Worm (Caenorhabditis elegans) whole organism, young adult: ENCODE results near the gene C28H8.5.

Source experiments
- B0019.2 ChIP-seq: fragments of 200-800 bp; sonication (Bioruptor generic); conservative IDR thresholded peaks from 2 replicates; pipeline ENCODE4 v1.3.6; 2022; ENCODE audit warnings: missing genetic modification reagents, missing genetic modification characterization, missing compliant biosample characterization
- B0261.1 ChIP-seq: sonication (generic microtip); optimal IDR thresholded peaks from 2 replicates; lab custom pipeline; 2016; ENCODE audit warnings: mild to moderate bottlenecking, missing genetic modification characterization, moderate library complexity, missing compliant biosample characterization
- D2030.7 ChIP-seq: fragments of 200-800 bp; sonication (Bioruptor generic); IDR thresholded peaks from 2 replicates; pipeline ENCODE4 v1.3.6; 2022; ENCODE audit warnings: missing genetic modification reagents, missing genetic modification characterization, missing compliant biosample characterization
- F22D6.2 ChIP-seq: sonication (generic microtip); optimal IDR thresholded peaks from 2 replicates; lab custom pipeline; 2016; ENCODE audit warnings: mild to moderate bottlenecking, missing genetic modification characterization, missing compliant biosample characterization
- F23B12.7 ChIP-seq: sonication (generic microtip); optimal IDR thresholded peaks from 2 replicates; lab custom pipeline; 2017; ENCODE audit warnings: missing genetic modification characterization, mild to moderate bottlenecking, missing compliant biosample characterization, antibody characterized with exemption, moderate library complexity; ENCODE audit not compliant: insufficient read depth
- F33H1.4 ChIP-seq: fragments of 200-800 bp; sonication (Bioruptor generic); IDR thresholded peaks from 2 replicates; pipeline ENCODE4 v1.3.6; 2022; ENCODE audit warnings: missing genetic modification reagents, missing genetic modification characterization, missing compliant biosample characterization
- F49E8.2 ChIP-seq: sonication (generic microtip); optimal IDR thresholded peaks from 3 replicates; lab custom pipeline; 2017; ENCODE audit warnings: missing genetic modification characterization, mild to moderate bottlenecking, missing compliant biosample characterization, antibody characterized with exemption, moderate library complexity; ENCODE audit not compliant: insufficient read depth
- K12H6.12 ChIP-seq: fragments of 200-800 bp; sonication (Bioruptor generic); optimal IDR thresholded peaks from 2 replicates; lab custom pipeline; 2018; ENCODE audit warnings: mild to moderate bottlenecking, missing genetic modification characterization, missing compliant biosample characterization
- Y67H2A.10 ChIP-seq: fragments of 200-800 bp; sonication (Bioruptor generic); conservative IDR thresholded peaks from 2 replicates; pipeline ENCODE4 v1.3.6; 2022; ENCODE audit warnings: missing genetic modification reagents, missing genetic modification characterization, missing compliant biosample characterization
- aptf-3 ChIP-seq: fragments of 200-800 bp; sonication (Bioruptor generic); IDR thresholded peaks from 2 replicates; pipeline ENCODE4 v1.3.6; 2022; ENCODE audit warnings: missing genetic modification characterization, missing compliant biosample characterization
- atf-7 ChIP-seq: sonication (generic microtip); optimal IDR thresholded peaks from 2 replicates; lab custom pipeline; 2017; ENCODE audit warnings: mild to moderate bottlenecking, missing genetic modification characterization, missing compliant biosample characterization
- athp-1 ChIP-seq: sonication (generic microtip); optimal IDR thresholded peaks from 2 replicates; lab custom pipeline; 2017; ENCODE audit warnings: mild to moderate bottlenecking, missing genetic modification characterization, missing compliant biosample characterization
- attf-3 ChIP-seq: fragments of 200-800 bp; sonication (Bioruptor generic); conservative IDR thresholded peaks from 2 replicates; pipeline ENCODE4 v1.3.6; 2022; ENCODE audit warnings: missing genetic modification reagents, missing genetic modification characterization, missing compliant biosample characterization
- ccch-3 ChIP-seq: fragments of 200-800 bp; sonication (Bioruptor generic); optimal IDR thresholded peaks from 2 replicates; lab custom pipeline; 2018; ENCODE audit warnings: mild to moderate bottlenecking, missing genetic modification characterization, missing compliant biosample characterization
- cebp-1 ChIP-seq, 2 experiments: fragments of 200-800 bp in 1 of 2; sonication (Bioruptor generic) in 1 of 2; sonication (generic microtip) in 1 of 2; IDR thresholded peaks in 1 of 2; optimal IDR thresholded peaks in 1 of 2; 2 replicates each; pipeline versions ENCODE4 v1.3.6 to Lab custom; 2017 to 2022; ENCODE audit warnings: missing compliant biosample characterization in 2 of 2, missing genetic modification characterization in 2 of 2, mild to moderate bottlenecking in 1 of 2, missing genetic modification reagents in 1 of 2, moderate library complexity in 1 of 2
- ceh-79 ChIP-seq: sonication (generic microtip); optimal IDR thresholded peaks from 2 replicates; lab custom pipeline; 2017; ENCODE audit warnings: mild to moderate bottlenecking, missing genetic modification characterization, missing compliant biosample characterization
- ceh-91 ChIP-seq: fragments of 200-800 bp; sonication (Bioruptor generic); IDR thresholded peaks from 2 replicates; pipeline ENCODE4 v1.3.6; 2022; ENCODE audit warnings: missing genetic modification reagents, missing genetic modification characterization, missing compliant biosample characterization
- die-1 ChIP-seq: sonication (generic microtip); optimal IDR thresholded peaks from 2 replicates; lab custom pipeline; 2016; ENCODE audit warnings: missing genotype, mild to moderate bottlenecking, missing genetic modification characterization, missing compliant biosample characterization
- dpl-1 ChIP-seq: fragments of 150-350 bp; optimal IDR thresholded peaks from 2 replicates; lab custom pipeline; 2014; ENCODE audit warnings: missing biosample characterization, missing genetic modification reagents, missing genetic modification characterization
- egl-44 ChIP-seq: fragments of 200-800 bp; sonication (Bioruptor generic); IDR thresholded peaks from 2 replicates; pipeline ENCODE4 v1.3.6; 2022; ENCODE audit warnings: missing genetic modification reagents, missing genetic modification characterization, missing compliant biosample characterization
- ekl-4 ChIP-seq: fragments of 200-800 bp; sonication (Bioruptor generic); IDR thresholded peaks from 2 replicates; pipeline ENCODE4 v1.3.6; 2022; ENCODE audit warnings: missing genetic modification reagents, missing genetic modification characterization, missing compliant biosample characterization
- fkh-3 ChIP-seq: sonication (generic microtip); optimal IDR thresholded peaks from 2 replicates; lab custom pipeline; 2016; ENCODE audit warnings: mild to moderate bottlenecking, missing genetic modification characterization, missing compliant biosample characterization
- him-1 ChIP-seq: sonication (generic microtip); optimal IDR thresholded peaks from 2 replicates; lab custom pipeline; 2016; ENCODE audit warnings: missing genotype, missing genetic modification reagents, missing genetic modification characterization, missing compliant biosample characterization
- hlh-26 ChIP-seq: fragments of 200-800 bp; sonication (Bioruptor generic); conservative IDR thresholded peaks from 2 replicates; pipeline ENCODE4 v1.3.6; 2022; ENCODE audit warnings: missing genetic modification reagents, missing genetic modification characterization, missing compliant biosample characterization
- hmg-1.2 ChIP-seq: fragments of 200-800 bp; sonication (Bioruptor generic); IDR thresholded peaks from 2 replicates; pipeline ENCODE4 v1.3.6; 2022; ENCODE audit warnings: missing genetic modification reagents, missing genetic modification characterization, missing compliant biosample characterization
- hsf-1 ChIP-seq: fragments of 200-800 bp; sonication (Bioruptor generic); IDR thresholded peaks from 2 replicates; pipeline ENCODE4 v1.3.6; 2022; ENCODE audit warnings: missing genetic modification reagents, missing genetic modification characterization, missing compliant biosample characterization
- let-526 ChIP-seq: fragments of 200-800 bp; sonication (Bioruptor generic); IDR thresholded peaks from 2 replicates; pipeline ENCODE4 v1.3.6; 2022; ENCODE audit warnings: missing genetic modification reagents, missing genetic modification characterization, missing compliant biosample characterization
- lin-35 ChIP-seq, 3 experiments: fragments of 150-350 bp in 2 of 3; sonication (generic microtip) in 1 of 3; optimal IDR thresholded peaks; 2 replicates each; lab custom pipeline; 2014 to 2018; ENCODE audit warnings: missing biosample characterization in 3 of 3, missing genetic modification characterization in 3 of 3, missing genetic modification reagents in 3 of 3
- lin-40 ChIP-seq: sonication (generic microtip); optimal IDR thresholded peaks from 2 replicates; lab custom pipeline; 2016; ENCODE audit warnings: missing genetic modification characterization, mild to moderate bottlenecking, missing compliant biosample characterization, missing genotype, missing genetic modification reagents
- madf-3 ChIP-seq: fragments of 200-800 bp; sonication (Bioruptor generic); IDR thresholded peaks from 2 replicates; pipeline ENCODE4 v1.3.6; 2022; ENCODE audit warnings: missing genetic modification reagents, missing genetic modification characterization, missing compliant biosample characterization
- mcd-1 ChIP-seq: fragments of 200-800 bp; sonication (Bioruptor generic); IDR thresholded peaks from 2 replicates; pipeline ENCODE4 v1.3.6; 2022; ENCODE audit warnings: missing genetic modification reagents, missing genetic modification characterization, missing compliant biosample characterization
- mxl-1 ChIP-seq: sonication (generic microtip); optimal IDR thresholded peaks from 2 replicates; lab custom pipeline; 2016; ENCODE audit warnings: missing genetic modification characterization, missing compliant biosample characterization
- nfyb-1 ChIP-seq: fragments of 200-800 bp; sonication (Bioruptor generic); IDR thresholded peaks from 2 replicates; pipeline ENCODE4 v1.3.6; 2022; ENCODE audit warnings: missing genetic modification reagents, missing genetic modification characterization, missing compliant biosample characterization
- nhr-179 ChIP-seq: sonication (generic microtip); optimal IDR thresholded peaks from 2 replicates; lab custom pipeline; 2016; ENCODE audit warnings: mild to moderate bottlenecking, missing genetic modification characterization, missing compliant biosample characterization
- nhr-80 ChIP-seq: sonication (generic microtip); optimal IDR thresholded peaks from 2 replicates; lab custom pipeline; 2016; ENCODE audit warnings: missing genetic modification characterization, missing compliant biosample characterization
- nhr-90 ChIP-seq: sonication (generic microtip); optimal IDR thresholded peaks from 2 replicates; lab custom pipeline; 2016; ENCODE audit warnings: missing genotype, mild to moderate bottlenecking, missing genetic modification characterization, missing compliant biosample characterization
- pha-4 ChIP-seq: fragments of 150-350 bp; sonication (generic microtip); optimal IDR thresholded peaks from 2 replicates; lab custom pipeline; 2014; ENCODE audit warnings: missing biosample characterization, missing genetic modification reagents, missing genetic modification characterization
- sdz-38 ChIP-seq: sonication (generic microtip); optimal IDR thresholded peaks from 2 replicates; lab custom pipeline; 2016; ENCODE audit warnings: missing genotype, missing genetic modification characterization, missing compliant biosample characterization
- tbp1 ChIP-seq: fragments of 200-800 bp; sonication (Bioruptor generic); optimal IDR thresholded peaks from 2 replicates; lab custom pipeline; 2018; ENCODE audit warnings: mild to moderate bottlenecking, missing genetic modification characterization, missing compliant biosample characterization
- tlf-1 ChIP-seq: fragments of 200-800 bp; sonication (Bioruptor generic); optimal IDR thresholded peaks from 2 replicates; lab custom pipeline; 2018; ENCODE audit warnings: mild to moderate bottlenecking, missing genetic modification characterization, missing compliant biosample characterization

Gene C28H8.5

ce11 chrIII:5898631-5899030 is 14.5 kb downstream of the C28H8.5 start:
- TF ChIP-seq let-526 (GFP tag; lab: Robert Waterston, UW) (no peak), B0261.1 (no peak), hlh-26 (GFP tag; lab: Robert Waterston, UW) (no peak)

- TF ChIP-seq die-1 (tag; lab: Kevin White, UChicago) (no peak), F49E8.2 (tag; lab: Kevin White, UChicago) (no peak), hmg-1.2 (GFP tag; lab: Robert Waterston, UW) (peak; percentile 61; the same call in 1 of the 2 replicates), nhr-80 (tag; lab: Kevin White, UChicago) (peak; percentile 28)
Observed at ce11 chrIII:5900709-5901108, 16.6 kb downstream of the C28H8.5 start.

ce11 chrIII:5902558-5902957 is 18.5 kb downstream of the C28H8.5 start:
- no peak for TF ChIP-seq athp-1 (tag; lab: Kevin White, UChicago)
- TF ChIP-seq nhr-179 = no peak
- no peak for TF ChIP-seq egl-44 (GFP tag; lab: Robert Waterston, UW)
- no peak for TF ChIP-seq K12H6.12 (tag; lab: Kevin White, UChicago)
- TF ChIP-seq ceh-91 = no peak
- no peak for TF ChIP-seq atf-7
- TF ChIP-seq ekl-4 (GFP tag; lab: Robert Waterston, UW) = no peak
- TF ChIP-seq hmg-1.2 (GFP tag; lab: Robert Waterston, UW) = no peak
- no peak for TF ChIP-seq nhr-90 (tag; lab: Kevin White, UChicago)
- no peak for TF ChIP-seq nhr-80 (tag; lab: Kevin White, UChicago)
- TF ChIP-seq fkh-3 (tag; lab: Kevin White, UChicago) = no peak
- no peak for TF ChIP-seq ccch-3 (GFP tag; lab: Kevin White, UChicago)
- no peak for TF ChIP-seq mxl-1
- no peak for TF ChIP-seq B0261.1
- no peak for TF ChIP-seq sdz-38 (tag; lab: Kevin White, UChicago)
- TF ChIP-seq lin-40 (tag; lab: Kevin White, UChicago) = no peak
- no peak for TF ChIP-seq mcd-1 (GFP tag; lab: Robert Waterston, UW)

ce11 chrIII:5906059-5906458 is 22.0 kb downstream of the C28H8.5 start, which contains the start of gene dpff-1:
Gene dpff-1 (minus strand): TSS chrIII:5906346.
- peak; percentile 19; the same call in 1 of the 2 replicates for TF ChIP-seq hmg-1.2 (GFP tag; lab: Robert Waterston, UW)
- TF ChIP-seq F33H1.4 (GFP tag; lab: Robert Waterston, UW) = peak; percentile 19; the same call in 1 of the 2 replicates
- TF ChIP-seq nfyb-1 = 0 out of 2 replicates have a peak, but pooled peaks have one; percentile 27
- TF ChIP-seq attf-3 (GFP tag; lab: Robert Waterston, UW) = no peak

ce11 chrIII:5906749-5907148 is 22.6 kb downstream of the C28H8.5 start, which contains the start of gene erd-2.2:
Gene erd-2.2 (plus strand): TSS chrIII:5907049.
- TF ChIP-seq hmg-1.2 (GFP tag; lab: Robert Waterston, UW) = no peak
- TF ChIP-seq dpl-1 = no peak
- no peak for TF ChIP-seq mxl-1

ce11 chrIII:5908408-5908807 is 24.3 kb downstream of the C28H8.5 start, which contains the start of gene C28H8.3:
Gene C28H8.3 (plus strand): TSS chrIII:5908700.
- TF ChIP-seq ceh-91 (no peak), tlf-1 (GFP tag; lab: Kevin White, UChicago) (no peak), ceh-79 (tag; lab: Kevin White, UChicago) (no peak), lin-35 (GFP tag; optimal IDR thresholded peaks at IDR 0.05; lab: Kevin White, UChicago) (no peak), hsf-1 (GFP tag; lab: Robert Waterston, UW) (peak; percentile 53), cebp-1 (GFP tag; IDR thresholded peaks at IDR 0.05; lab: Robert Waterston, UW) (no peak), cebp-1 (tag; optimal IDR thresholded peaks at IDR 0.05; lab: Kevin White, UChicago) (no peak), aptf-3 (GFP tag; lab: Robert Waterston, UW) (no peak), tbp1 (GFP tag; lab: Kevin White, UChicago) (no peak), B0019.2 (GFP tag; lab: Robert Waterston, UW) (no peak), D2030.7 (GFP tag; lab: Robert Waterston, UW) (no peak), B0261.1 (no peak), madf-3 (GFP tag; lab: Robert Waterston, UW) (no peak), pha-4 (no peak), Y67H2A.10 (GFP tag; lab: Robert Waterston, UW) (no peak), nfyb-1 (peak; percentile 40; the same call in 1 of the 2 replicates), F23B12.7 (tag; lab: Kevin White, UChicago) (no peak), F22D6.2 (no peak), him-1 (no peak)
